Worm (Caenorhabditis elegans) whole organism, L2 larva: Measurements from ENCODE around the gene faah-2.

ENCODE experiments used
- C34F6.9 ChIP-seq: fragments of 150-350 bp; optimal IDR thresholded peaks from 2 replicates; lab custom pipeline; 2014; ENCODE audit warnings: missing biosample characterization, missing genetic modification characterization
- F13H6.1 ChIP-seq: sonication (generic microtip); optimal IDR thresholded peaks from 2 replicates; lab custom pipeline; 2016; ENCODE audit warnings: missing genetic modification characterization, missing compliant biosample characterization
- R02D3.7 ChIP-seq: fragments of 150-350 bp; optimal IDR thresholded peaks from 2 replicates; lab custom pipeline; 2014; ENCODE audit warnings: missing biosample characterization, missing genetic modification characterization
- Y55F3AM.14 ChIP-seq: fragments of 200-800 bp; sonication (Bioruptor generic); optimal IDR thresholded peaks from 2 replicates; lab custom pipeline; 2018; ENCODE audit warnings: mild to moderate bottlenecking, missing genetic modification characterization, missing compliant biosample characterization
- ZK546.5 ChIP-seq: sonication (generic microtip); optimal IDR thresholded peaks from 2 replicates; lab custom pipeline; 2017; ENCODE audit warnings: missing biosample characterization, missing genetic modification characterization
- alr-1 ChIP-seq: fragments of 150-350 bp; optimal IDR thresholded peaks from 2 replicates; lab custom pipeline; 2014; ENCODE audit warnings: missing biosample characterization, missing genetic modification characterization
- aly-2 ChIP-seq: fragments of 150-350 bp; optimal IDR thresholded peaks from 2 replicates; lab custom pipeline; 2014; ENCODE audit warnings: missing biosample characterization, missing genetic modification characterization
- ama-1 ChIP-seq: fragments of 150-350 bp; optimal IDR thresholded peaks from 2 replicates; lab custom pipeline; 2018; ENCODE audit warnings: inconsistent platforms
- blmp-1 ChIP-seq: sonication (generic microtip); optimal IDR thresholded peaks from 2 replicates; lab custom pipeline; 2017; ENCODE audit warnings: missing genetic modification characterization, mild to moderate bottlenecking, missing compliant biosample characterization, antibody characterized with exemption, moderate library complexity; ENCODE audit not compliant: insufficient read depth
- ceh-16 ChIP-seq: fragments of 150-350 bp; optimal IDR thresholded peaks from 2 replicates; lab custom pipeline; 2014; ENCODE audit warnings: missing biosample characterization, missing genetic modification characterization
- ceh-82 ChIP-seq: fragments of 150-350 bp; optimal IDR thresholded peaks from 2 replicates; lab custom pipeline; 2014; ENCODE audit warnings: missing biosample characterization, missing genetic modification characterization
- crh-2 ChIP-seq: sonication (generic microtip); optimal IDR thresholded peaks from 2 replicates; lab custom pipeline; 2017; ENCODE audit warnings: missing biosample characterization, missing genetic modification characterization
- dmd-4 ChIP-seq: sonication (generic microtip); optimal IDR thresholded peaks from 2 replicates; lab custom pipeline; 2017; ENCODE audit warnings: missing biosample characterization, missing genetic modification characterization
- egl-27 ChIP-seq: sonication (generic microtip); optimal IDR thresholded peaks from 3 replicates; lab custom pipeline; 2017; ENCODE audit warnings: missing biosample characterization, missing genetic modification reagents, missing genetic modification characterization
- elt-1 ChIP-seq: fragments of 150-350 bp; optimal IDR thresholded peaks from 2 replicates; lab custom pipeline; 2014; ENCODE audit warnings: missing biosample characterization, missing genetic modification characterization
- elt-3 ChIP-seq: sonication (generic microtip); optimal IDR thresholded peaks from 2 replicates; lab custom pipeline; 2017; ENCODE audit warnings: missing biosample characterization, missing genetic modification characterization
- fos-1 ChIP-seq: fragments of 150-350 bp; optimal IDR thresholded peaks from 2 replicates; lab custom pipeline; 2014; ENCODE audit warnings: missing biosample characterization, missing genetic modification characterization
- gmeb-1 ChIP-seq: fragments of 150-350 bp; optimal IDR thresholded peaks from 2 replicates; lab custom pipeline; 2014; ENCODE audit warnings: missing biosample characterization, missing genetic modification characterization
- lin-11 ChIP-seq: fragments of 150-350 bp; sonication (generic microtip); optimal IDR thresholded peaks from 2 replicates; lab custom pipeline; 2014; ENCODE audit warnings: missing biosample characterization, missing genetic modification characterization, inconsistent platforms, mixed read lengths
- lin-13 ChIP-seq: fragments of 150-350 bp; optimal IDR thresholded peaks from 2 replicates; lab custom pipeline; 2014; ENCODE audit warnings: missing biosample characterization, missing genetic modification reagents, missing genetic modification characterization
- lin-39 ChIP-seq: fragments of 150-350 bp; optimal IDR thresholded peaks from 2 replicates; lab custom pipeline; 2014; ENCODE audit warnings: missing biosample characterization, missing genetic modification reagents, missing genetic modification characterization
- lsy-2 ChIP-seq, 2 experiments: fragments of 150-350 bp in 1 of 2; sonication (generic microtip) in 1 of 2; optimal IDR thresholded peaks; 2 replicates each; lab custom pipeline; 2014 to 2017; ENCODE audit warnings: missing biosample characterization in 2 of 2, missing genetic modification characterization in 2 of 2
- mab-5 ChIP-seq: fragments of 150-350 bp; optimal IDR thresholded peaks from 2 replicates; lab custom pipeline; 2014; ENCODE audit warnings: missing biosample characterization, missing genetic modification characterization
- mbf-1 ChIP-seq: sonication (generic microtip); optimal IDR thresholded peaks from 2 replicates; lab custom pipeline; 2017; ENCODE audit warnings: missing biosample characterization, missing genetic modification characterization
- mdl-1 ChIP-seq, 2 experiments: fragments of 150-350 bp in 1 of 2; sonication (generic microtip) in 1 of 2; optimal IDR thresholded peaks; 2 replicates each; lab custom pipeline; 2017; ENCODE audit warnings: missing biosample characterization in 2 of 2, missing genetic modification characterization in 2 of 2
- nhr-10 ChIP-seq: sonication (generic microtip); optimal IDR thresholded peaks from 2 replicates; lab custom pipeline; 2017; ENCODE audit warnings: missing biosample characterization, missing genetic modification characterization
- nhr-11 ChIP-seq: fragments of 150-350 bp; optimal IDR thresholded peaks from 2 replicates; lab custom pipeline; 2014; ENCODE audit warnings: missing biosample characterization, missing genetic modification characterization
- nhr-12 ChIP-seq: fragments of 150-350 bp; optimal IDR thresholded peaks from 2 replicates; lab custom pipeline; 2014; ENCODE audit warnings: missing biosample characterization, missing genetic modification characterization
- nhr-129 ChIP-seq: fragments of 150-350 bp; optimal IDR thresholded peaks from 2 replicates; lab custom pipeline; 2014; ENCODE audit warnings: missing biosample characterization, missing genetic modification characterization
- nhr-21 ChIP-seq: fragments of 150-350 bp; optimal IDR thresholded peaks from 2 replicates; lab custom pipeline; 2014; ENCODE audit warnings: missing biosample characterization, missing genetic modification characterization
- nhr-23 ChIP-seq: fragments of 150-350 bp; optimal IDR thresholded peaks from 2 replicates; lab custom pipeline; 2014; ENCODE audit warnings: missing biosample characterization, missing genetic modification reagents, missing genetic modification characterization
- nhr-237 ChIP-seq: fragments of 150-350 bp; optimal IDR thresholded peaks from 2 replicates; lab custom pipeline; 2014; ENCODE audit warnings: missing biosample characterization, missing genetic modification characterization
- nhr-25 ChIP-seq: fragments of 150-350 bp; sonication (generic microtip); optimal IDR thresholded peaks from 3 replicates; lab custom pipeline; 2014; ENCODE audit warnings: missing biosample characterization, missing genetic modification characterization
- nhr-6 ChIP-seq: fragments of 150-350 bp; optimal IDR thresholded peaks from 2 replicates; lab custom pipeline; 2014; ENCODE audit warnings: missing biosample characterization, missing genetic modification characterization
- nhr-77 ChIP-seq: fragments of 150-350 bp; optimal IDR thresholded peaks from 2 replicates; lab custom pipeline; 2014; ENCODE audit warnings: missing biosample characterization, missing genetic modification characterization
- peb-1 ChIP-seq: fragments of 150-350 bp; optimal IDR thresholded peaks from 2 replicates; lab custom pipeline; 2014; ENCODE audit warnings: missing biosample characterization, missing genetic modification characterization
- sem-4 ChIP-seq: fragments of 150-350 bp; optimal IDR thresholded peaks from 2 replicates; lab custom pipeline; 2014; ENCODE audit warnings: missing biosample characterization, missing genetic modification reagents, missing genetic modification characterization
- skn-1 ChIP-seq: sonication (generic microtip); optimal IDR thresholded peaks from 2 replicates; lab custom pipeline; 2017; ENCODE audit warnings: missing biosample characterization, missing genetic modification characterization
- sma-3 ChIP-seq: sonication (generic microtip); optimal IDR thresholded peaks from 2 replicates; lab custom pipeline; 2016; ENCODE audit warnings: missing genetic modification reagents, missing genetic modification characterization, missing compliant biosample characterization
- sma-9 ChIP-seq, 2 experiments: fragments of 150-350 bp in 1 of 2; sonication (generic microtip) in 1 of 2; optimal IDR thresholded peaks; 2 replicates each; lab custom pipeline; 2014 to 2016; ENCODE audit warnings: missing genetic modification characterization in 2 of 2, mild to moderate bottlenecking in 1 of 2, missing biosample characterization in 1 of 2, missing compliant biosample characterization in 1 of 2, missing genetic modification reagents in 1 of 2, moderate library complexity in 1 of 2
- snpc-4 ChIP-seq: fragments of 150-350 bp; optimal IDR thresholded peaks from 2 replicates; lab custom pipeline; 2014; ENCODE audit warnings: missing biosample characterization, missing genetic modification characterization
- unc-39 ChIP-seq: fragments of 150-350 bp; optimal IDR thresholded peaks from 2 replicates; lab custom pipeline; 2014; ENCODE audit warnings: missing biosample characterization, missing genetic modification characterization
- unc-55 ChIP-seq: fragments of 150-350 bp; sonication (generic microtip); optimal IDR thresholded peaks from 3 replicates; lab custom pipeline; 2014; ENCODE audit warnings: missing biosample characterization, missing genetic modification reagents, missing genetic modification characterization
- unc-62 ChIP-seq: fragments of 150-350 bp; optimal IDR thresholded peaks from 2 replicates; lab custom pipeline; 2014; ENCODE audit warnings: missing biosample characterization, missing genetic modification reagents, missing genetic modification characterization
- zag-1 ChIP-seq: fragments of 150-350 bp; optimal IDR thresholded peaks from 2 replicates; lab custom pipeline; 2014; ENCODE audit warnings: missing biosample characterization, missing genetic modification characterization
- ztf-1 ChIP-seq: fragments of 200-800 bp; sonication (Bioruptor generic); conservative IDR thresholded peaks from 2 replicates; pipeline ENCODE4 v1.3.6; 2022; ENCODE audit warnings: missing genetic modification characterization, missing compliant biosample characterization
- ztf-11 ChIP-seq: sonication (generic microtip); optimal IDR thresholded peaks from 2 replicates; lab custom pipeline; 2017; ENCODE audit warnings: missing biosample characterization, missing genetic modification characterization
- ztf-4 ChIP-seq: fragments of 150-350 bp; optimal IDR thresholded peaks from 2 replicates; lab custom pipeline; 2014; ENCODE audit warnings: missing biosample characterization, missing genetic modification characterization

The faah-2 gene

DNA sequence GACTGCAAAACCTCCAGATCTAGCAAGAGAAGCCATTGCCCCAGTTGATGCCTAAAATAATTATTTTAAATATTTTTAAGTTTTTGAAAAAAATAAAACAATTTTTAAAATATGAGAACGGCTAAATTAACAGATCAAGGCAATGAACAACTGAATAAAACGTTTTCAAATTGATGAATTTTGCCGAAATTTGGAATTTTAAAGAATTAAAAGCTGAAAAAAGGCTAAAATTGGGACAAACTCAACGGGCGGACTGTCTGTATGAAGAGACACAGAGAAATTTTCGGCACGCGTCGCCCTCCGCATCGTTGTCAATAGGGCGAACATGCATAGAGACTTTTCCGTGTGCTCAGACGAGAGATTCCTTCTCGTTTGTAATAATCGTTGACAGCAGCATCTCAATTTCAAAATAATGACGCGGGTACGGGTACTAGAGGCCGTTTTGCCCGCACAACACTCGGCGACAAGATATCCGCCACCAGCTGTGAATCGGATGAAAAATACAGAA is 16.2 kb upstream of the faah-2 start, which contains the start of the genes isp-1 and islo-1:
TSS of gene isp-1 (minus strand) at position 51 of the 508 bp plus-strand sequence.
TSS of gene islo-1 (plus strand) at position 385 of the 508 bp plus-strand sequence.
- TF ChIP-seq ztf-4 (tag; lab: Kevin White, UChicago) (no peak), ama-1 (lab: Kevin White, UChicago) (no peak), Y55F3AM.14 (GFP tag; lab: Kevin White, UChicago) (no peak), nhr-237 (tag; lab: Kevin White, UChicago) (no peak), crh-2 (tag; lab: Kevin White, UChicago) (peak; percentile 58), nhr-11 (no peak), aly-2 (no peak), nhr-23 (tag; lab: Kevin White, UChicago) (no peak), mab-5 (tag; lab: Kevin White, UChicago) (no peak), unc-39 (tag; lab: Kevin White, UChicago) (no peak), mdl-1 (tag; optimal IDR thresholded peaks at IDR 0.05; lab: Kevin White, UChicago) (peak in 1 of 2 experiments; percentile 44), nhr-25 (peak; percentile 20), sem-4 (tag; lab: Kevin White, UChicago) (no peak), mbf-1 (tag; lab: Kevin White, UChicago) (no peak), ztf-11 (tag; lab: Kevin White, UChicago) (no peak), sma-9 (GFP tag; optimal IDR thresholded peaks at IDR 0.05; lab: Kevin White, UChicago) (peak; percentile 6), sma-9 (tag; optimal IDR thresholded peaks at IDR 0.05; lab: Kevin White, UChicago) (no peak), zag-1 (tag; lab: Kevin White, UChicago) (no peak), lin-11 (tag; lab: Kevin White, UChicago) (peak; percentile 36), skn-1 (no peak), ZK546.5 (tag; lab: Kevin White, UChicago) (no peak), peb-1 (tag; lab: Kevin White, UChicago) (no peak), lin-13 (no peak), snpc-4 (tag; lab: Kevin White, UChicago) (no peak), C34F6.9 (tag; lab: Kevin White, UChicago) (peak; percentile 81), R02D3.7 (tag; lab: Kevin White, UChicago) (no peak), nhr-6 (tag; lab: Kevin White, UChicago) (no peak), egl-27 (tag; lab: Kevin White, UChicago) (no peak), ztf-1 (GFP tag; lab: Robert Waterston, UW) (no peak), dmd-4 (tag; lab: Kevin White, UChicago) (no peak), blmp-1 (tag; lab: Kevin White, UChicago) (no peak), lsy-2 (tag; optimal IDR thresholded peaks at IDR 0.05; lab: Kevin White, UChicago) (peak in 1 of 2 experiments; percentile 69), elt-1 (no peak), unc-55 (GFP tag; lab: Kevin White, UChicago) (peak; percentile 76), alr-1 (tag; lab: Kevin White, UChicago) (no peak), unc-62 (GFP tag; lab: Kevin White, UChicago) (no peak), elt-3 (tag; lab: Kevin White, UChicago) (no peak), sma-3 (no peak), nhr-21 (tag; lab: Kevin White, UChicago) (no peak), nhr-129 (tag; lab: Kevin White, UChicago) (peak; percentile 80), nhr-12 (tag; lab: Kevin White, UChicago) (no peak), fos-1 (peak; percentile 45), gmeb-1 (tag; lab: Kevin White, UChicago) (no peak), lin-39 (no peak), nhr-10 (tag; lab: Kevin White, UChicago) (no peak), nhr-77 (no peak), ceh-82 (no peak), F13H6.1 (peak; percentile 43), ceh-16 (tag; lab: Kevin White, UChicago) (no peak)
